Fruit fly (Drosophila melanogaster) whole organism, embryonic: ENCODE measurements around the gene Rab18.

Experiments
- ATbp ChIP-seq: fragments of 200-800 bp; sonication (Bioruptor generic); optimal IDR thresholded peaks from 2 replicates; lab custom pipeline; 2017; ENCODE audit warnings: missing biosample characterization, mild to moderate bottlenecking, missing genetic modification characterization, missing genetic modification reagents
- Asciz ChIP-seq: fragments of 200-800 bp; sonication (Bioruptor generic); optimal IDR thresholded peaks from 2 replicates; lab custom pipeline; 2017; ENCODE audit warnings: missing biosample characterization, mild to moderate bottlenecking, missing genetic modification characterization, missing genetic modification reagents
- Atf-2 ChIP-seq: fragments of 200-800 bp; sonication (Bioruptor generic); optimal IDR thresholded peaks from 2 replicates; lab custom pipeline; 2016; ENCODE audit warnings: missing biosample characterization, missing genetic modification characterization
- Bgb ChIP-seq: fragments of 200-800 bp; sonication (Bioruptor generic); IDR thresholded peaks from 2 replicates; pipeline ENCODE4 v1.3.6; 2022; ENCODE audit warnings: missing biosample characterization, missing genetic modification characterization; ENCODE audit not compliant: partially characterized antibody
- CG10366 ChIP-seq: fragments of 200-800 bp; sonication (Bioruptor generic); IDR thresholded peaks from 2 replicates; pipeline ENCODE4 v1.3.6; 2022; ENCODE audit warnings: missing biosample characterization, missing genetic modification characterization
- CG10431 ChIP-seq: fragments of 200-800 bp; sonication (Bioruptor generic); optimal IDR thresholded peaks from 3 replicates; lab custom pipeline; 2018; ENCODE audit warnings: missing biosample characterization, mild to moderate bottlenecking, missing genetic modification characterization
- CG10565 ChIP-seq: fragments of 200-800 bp; sonication (Bioruptor generic); optimal IDR thresholded peaks from 3 replicates; lab custom pipeline; 2016; ENCODE audit warnings: missing biosample characterization, mild to moderate bottlenecking, missing genetic modification characterization
- CG12071 ChIP-seq: fragments of 200-800 bp; sonication (Bioruptor generic); optimal IDR thresholded peaks from 3 replicates; lab custom pipeline; 2018; ENCODE audit warnings: missing biosample characterization, mild to moderate bottlenecking, missing genetic modification characterization
- CG12942 ChIP-seq: fragments of 200-800 bp; sonication (Bioruptor generic); optimal IDR thresholded peaks from 3 replicates; lab custom pipeline; 2016; ENCODE audit warnings: missing biosample characterization, missing genetic modification characterization
- CG13894 ChIP-seq: fragments of 200-800 bp; sonication (Bioruptor generic); optimal IDR thresholded peaks from 3 replicates; lab custom pipeline; 2018; ENCODE audit warnings: missing biosample characterization, mild to moderate bottlenecking, missing genetic modification characterization, moderate library complexity
- CG15269 ChIP-seq: fragments of 200-800 bp; sonication (Bioruptor generic); optimal IDR thresholded peaks from 2 replicates; lab custom pipeline; 2018; ENCODE audit warnings: missing biosample characterization, mild to moderate bottlenecking, missing genetic modification characterization, moderate library complexity
- CG15696 ChIP-seq: fragments of 200-800 bp; sonication (Bioruptor generic); optimal IDR thresholded peaks from 2 replicates; lab custom pipeline; 2019; ENCODE audit warnings: missing biosample characterization, mild to moderate bottlenecking, missing genetic modification characterization, moderate library complexity
- CG1647 ChIP-seq: fragments of 200-800 bp; sonication (Bioruptor generic); optimal IDR thresholded peaks from 3 replicates; lab custom pipeline; 2016; ENCODE audit warnings: missing biosample characterization, missing genetic modification characterization
- CG31365 ChIP-seq: fragments of 200-800 bp; sonication (Bioruptor generic); optimal IDR thresholded peaks from 2 replicates; lab custom pipeline; 2018; ENCODE audit warnings: missing biosample characterization, mild to moderate bottlenecking, missing genetic modification characterization
- CG42726 ChIP-seq: fragments of 200-800 bp; sonication (Bioruptor generic); IDR thresholded peaks from 2 replicates; pipeline ENCODE4 v1.3.6; 2022; ENCODE audit warnings: missing biosample characterization, missing genetic modification characterization; ENCODE audit not compliant: partially characterized antibody
- CG43689 ChIP-seq: fragments of 200-800 bp; sonication (Bioruptor generic); IDR thresholded peaks from 2 replicates; pipeline ENCODE4 v1.3.6; 2022; ENCODE audit warnings: missing biosample characterization, missing genetic modification characterization
- CG4424 ChIP-seq: fragments of 200-800 bp; sonication (Bioruptor generic); optimal IDR thresholded peaks from 3 replicates; lab custom pipeline; 2016; ENCODE audit warnings: missing biosample characterization, missing genetic modification characterization
- CG7839 ChIP-seq: fragments of 200-800 bp; sonication (Bioruptor generic); optimal IDR thresholded peaks from 3 replicates; lab custom pipeline; 2018; ENCODE audit warnings: missing biosample characterization, mild to moderate bottlenecking, missing genetic modification characterization, moderate library complexity
- CG7963 ChIP-seq: fragments of 200-800 bp; sonication (Bioruptor generic); IDR thresholded peaks from 3 replicates; pipeline ENCODE4 v1.3.6; 2022; ENCODE audit warnings: missing biosample characterization, missing genetic modification characterization; ENCODE audit not compliant: partially characterized antibody
- Dip2 ChIP-seq: fragments of 200-800 bp; sonication (Bioruptor generic); IDR thresholded peaks from 2 replicates; pipeline ENCODE4 v1.3.6; 2022; ENCODE audit warnings: missing biosample characterization, missing genetic modification characterization
- ERR ChIP-seq: fragments of 200-800 bp; sonication (Bioruptor generic); optimal IDR thresholded peaks from 2 replicates; lab custom pipeline; 2016; ENCODE audit warnings: missing biosample characterization, missing genetic modification characterization
- GATAe ChIP-seq: fragments of 200-800 bp; sonication (Bioruptor generic); conservative IDR thresholded peaks from 2 replicates; pipeline ENCODE4 v1.3.6; 2022; ENCODE audit warnings: missing biosample characterization, missing genetic modification characterization
- HLH3B ChIP-seq: fragments of 200-800 bp; sonication (Bioruptor generic); IDR thresholded peaks from 2 replicates; pipeline ENCODE4 v1.3.6; 2022; ENCODE audit warnings: missing biosample characterization, missing genetic modification characterization
- Hr51 ChIP-seq, 2 experiments: fragments of 200-800 bp; sonication (Bioruptor generic); optimal IDR thresholded peaks; 2 replicates in 1 of 2; 3 replicates in 1 of 2; lab custom pipeline; 2016 to 2018; ENCODE audit warnings: missing biosample characterization in 2 of 2, missing genetic modification characterization in 2 of 2, mild to moderate bottlenecking in 1 of 2, moderate library complexity in 1 of 2
- Lpt ChIP-seq: fragments of >200 bp; optimal IDR thresholded peaks from 2 replicates; lab custom pipeline; 2018; ENCODE audit warnings: missing biosample characterization, missing genetic modification characterization
- Nf-YC ChIP-seq: fragments of 200-800 bp; optimal IDR thresholded peaks from 3 replicates; lab custom pipeline; 2019; ENCODE audit warnings: missing biosample characterization, mild to moderate bottlenecking, missing genetic modification characterization, moderate library complexity
- Side ChIP-seq: fragments of 200-800 bp; sonication (Bioruptor generic); optimal IDR thresholded peaks from 2 replicates; lab custom pipeline; 2016; ENCODE audit warnings: missing biosample characterization, missing genetic modification characterization
- Sin3A ChIP-seq: fragments of >200 bp; optimal IDR thresholded peaks from 2 replicates; lab custom pipeline; 2018
- Taf1 ChIP-seq: fragments of 200-800 bp; sonication (Bioruptor generic); IDR thresholded peaks from 2 replicates; pipeline ENCODE4 v1.3.6; 2022; ENCODE audit warnings: missing biosample characterization, missing genetic modification characterization
- abd-A ChIP-seq: fragments of 200-800 bp; sonication (Bioruptor generic); optimal IDR thresholded peaks from 3 replicates; lab custom pipeline; 2019; ENCODE audit warnings: missing biosample characterization, mild to moderate bottlenecking, missing genetic modification characterization, moderate library complexity
- ase ChIP-seq: fragments of 200-800 bp; sonication (Bioruptor generic); IDR thresholded peaks from 3 replicates; pipeline ENCODE4 v1.3.6; 2022; ENCODE audit warnings: missing biosample characterization, missing genetic modification characterization
- bab2 ChIP-seq: fragments of 200-800 bp; sonication (Bioruptor generic); optimal IDR thresholded peaks from 2 replicates; lab custom pipeline; 2016; ENCODE audit warnings: missing biosample characterization, missing genetic modification characterization
- bsh ChIP-seq, 2 experiments: fragments of 200-800 bp; sonication (Bioruptor generic); optimal IDR thresholded peaks; 2 replicates each; lab custom pipeline; 2017 to 2018; ENCODE audit warnings: mild to moderate bottlenecking in 2 of 2, missing biosample characterization in 2 of 2, missing genetic modification characterization in 2 of 2, moderate library complexity in 1 of 2
- cato ChIP-seq: fragments of 200-800 bp; sonication (Bioruptor generic); optimal IDR thresholded peaks from 2 replicates; lab custom pipeline; 2016; ENCODE audit warnings: missing biosample characterization, missing genetic modification characterization, borderline replicate concordance
- en ChIP-seq: fragments of 200-800 bp; sonication (Bioruptor generic); optimal IDR thresholded peaks from 2 replicates; lab custom pipeline; 2016; ENCODE audit warnings: missing biosample characterization, missing genetic modification characterization
- exex ChIP-seq: fragments of 200-800 bp; sonication (Bioruptor generic); optimal IDR thresholded peaks from 4 replicates; lab custom pipeline; 2018; ENCODE audit warnings: missing biosample characterization, mild to moderate bottlenecking, missing genetic modification characterization, moderate library complexity
- klu ChIP-seq: fragments of 200-800 bp; sonication (Bioruptor generic); IDR thresholded peaks from 2 replicates; pipeline ENCODE4 v1.3.6; 2022; ENCODE audit warnings: missing biosample characterization, missing genetic modification characterization
- lilli ChIP-seq: fragments of 200-800 bp; sonication (Bioruptor generic); optimal IDR thresholded peaks from 3 replicates; lab custom pipeline; 2016; ENCODE audit warnings: missing biosample characterization, missing genetic modification characterization
- maf-S ChIP-seq: fragments of 200-800 bp; sonication (Bioruptor generic); optimal IDR thresholded peaks from 2 replicates; lab custom pipeline; 2016; ENCODE audit warnings: missing biosample characterization, missing genetic modification characterization
- pan ChIP-seq, 4 experiments: fragments of >200 bp in 3 of 4; fragments of 200-800 bp in 1 of 4; sonication (Bioruptor generic) in 1 of 4; optimal IDR thresholded peaks in 3 of 4; IDR thresholded peaks in 1 of 4; 2 replicates each; pipeline versions ENCODE4 v1.3.6 to Lab custom; 2017 to 2022; ENCODE audit warnings: missing biosample characterization in 2 of 4, missing genetic modification characterization in 2 of 4, mixed read lengths in 1 of 4
- salm ChIP-seq: fragments of 200-800 bp; sonication (Bioruptor generic); optimal IDR thresholded peaks from 2 replicates; lab custom pipeline; 2018; ENCODE audit warnings: missing biosample characterization, mild to moderate bottlenecking, missing genetic modification characterization
- sim ChIP-seq: fragments of 200-800 bp; sonication (Bioruptor generic); IDR thresholded peaks from 2 replicates; pipeline ENCODE4 v1.3.6; 2022; ENCODE audit warnings: missing biosample characterization, missing genetic modification characterization
- sqz ChIP-seq: fragments of 200-800 bp; sonication (Bioruptor generic); optimal IDR thresholded peaks from 3 replicates; lab custom pipeline; 2018; ENCODE audit warnings: missing biosample characterization, mild to moderate bottlenecking, missing genetic modification characterization
- twi ChIP-seq: fragments of 200-800 bp; optimal IDR thresholded peaks from 2 replicates; lab custom pipeline; 2019; ENCODE audit warnings: missing biosample characterization, mild to moderate bottlenecking, missing genetic modification characterization, moderate library complexity
- unpg ChIP-seq: fragments of 200-800 bp; sonication (Bioruptor generic); optimal IDR thresholded peaks from 3 replicates; lab custom pipeline; 2018; ENCODE audit warnings: missing biosample characterization, mild to moderate bottlenecking, missing genetic modification characterization, moderate library complexity
- vnd ChIP-seq: fragments of 200-800 bp; sonication (Bioruptor generic); IDR thresholded peaks from 3 replicates; pipeline ENCODE4 v1.3.6; 2022; ENCODE audit warnings: missing biosample characterization, missing genetic modification characterization; ENCODE audit not compliant: partially characterized antibody
- wdn ChIP-seq: fragments of 200-800 bp; sonication (Bioruptor generic); IDR thresholded peaks from 2 replicates; pipeline ENCODE4 v1.3.6; 2022; ENCODE audit warnings: missing biosample characterization, missing genetic modification characterization
- zfh1 ChIP-seq: fragments of 200-800 bp; sonication (Bioruptor generic); IDR thresholded peaks from 3 replicates; pipeline ENCODE4 v1.3.6; 2022; ENCODE audit warnings: missing biosample characterization, missing genetic modification characterization

The Rab18 gene

dm6 chrX:5672243-5673051, 835 bp upstream of the Rab18 start, which contains the start of gene RpL35 (continued):
- TF ChIP-seq Bgb (GFP tag; lab: Robert Waterston, UW) (peak; percentile 29; the same call in 1 of the 2 replicates), Atf-2 (GFP tag; lab: Kevin White, UChicago) (no peak), CG42726 (GFP tag; lab: Robert Waterston, UW) (no peak), twi (tag; lab: Kevin White, UChicago) (no peak), CG12071 (GFP tag; lab: Kevin White, UChicago) (peak; percentile 68), CG4424 (peak; percentile 12), ERR (GFP tag; lab: Kevin White, UChicago) (peak; percentile 4), Hr51 (GFP tag; optimal IDR thresholded peaks at IDR 0.05; lab: Kevin White, UChicago) (peak; percentile 10 to 35), CG10366 (GFP tag; lab: Robert Waterston, UW) (no peak), klu (GFP tag; lab: Robert Waterston, UW) (no peak), cato (GFP tag; lab: Kevin White, UChicago) (no peak), Dip2 (GFP tag; lab: Robert Waterston, UW) (no peak), CG7839 (tag; lab: Kevin White, UChicago) (peak; percentile 49), CG15269 (tag; lab: Kevin White, UChicago) (peak; percentile 33), CG13894 (tag; lab: Kevin White, UChicago) (peak; percentile 40), Nf-YC (tag; lab: Kevin White, UChicago) (peak; percentile 30), Taf1 (GFP tag; lab: Robert Waterston, UW) (no peak), pan (optimal IDR thresholded peaks at IDR 0.05; lab: Kevin White, UChicago) (no peak), pan (GFP tag; optimal IDR thresholded peaks at IDR 0.05 in 1 of 2, IDR thresholded peaks at IDR 0.05 in 1 of 2) (peak in 1 of 2 experiments; percentile 9), zfh1 (peak; percentile 47; the same call in 1 of the 3 replicates), Lpt (GFP tag; lab: Kevin White, UChicago) (no peak), ATbp (peak; percentile 30), sqz (GFP tag; lab: Kevin White, UChicago) (peak; percentile 36), CG15696 (tag; lab: Kevin White, UChicago) (peak; percentile 7), en (GFP tag; lab: Kevin White, UChicago) (peak; percentile 52), abd-A (tag; lab: Kevin White, UChicago) (no peak), CG12942 (GFP tag; lab: Kevin White, UChicago) (no peak), GATAe (GFP tag; lab: Robert Waterston, UW) (no peak), ase (no peak), salm (peak; percentile 33), bab2 (GFP tag; lab: Kevin White, UChicago) (peak; percentile 8), CG10431 (GFP tag; lab: Kevin White, UChicago) (peak; percentile 43), vnd (GFP tag; lab: Robert Waterston, UW) (peak; percentile 38; the same call in 1 of the 3 replicates), Asciz (GFP tag; lab: Kevin White, UChicago) (peak; percentile 54), CG7963 (no peak), maf-S (GFP tag; lab: Kevin White, UChicago) (no peak), exex (no peak), unpg (GFP tag; lab: Kevin White, UChicago) (peak; percentile 46), CG1647 (no peak), HLH3B (GFP tag; lab: Robert Waterston, UW) (0 out of 2 replicates have a peak, but pooled peaks have one; percentile 5), CG31365 (tag; lab: Kevin White, UChicago) (peak; percentile 39), Sin3A (lab: Kevin White, UChicago) (peak; percentile 73), Side (peak; percentile 38), sim (GFP tag; lab: Robert Waterston, UW) (0 out of 2 replicates have a peak, but pooled peaks have one; percentile 17), wdn (GFP tag; lab: Robert Waterston, UW) (0 out of 2 replicates have a peak, but pooled peaks have one; percentile 19), lilli (GFP tag; lab: Kevin White, UChicago) (peak; percentile 58), bsh (GFP tag; optimal IDR thresholded peaks at IDR 0.05; lab: Kevin White, UChicago) (peak in 1 of 2 experiments; percentile 26), CG10565 (GFP tag; lab: Kevin White, UChicago) (no peak), CG43689 (GFP tag; lab: Robert Waterston, UW) (no peak)
